Fruit fly (Drosophila melanogaster): Measurements from ENCODE around the gene PGRP-LC.

- no peak for TF ChIP-seq CG8478 (optimal IDR thresholded peaks at IDR 0.05)
- TF ChIP-seq CTCF (optimal IDR thresholded peaks at IDR 0.05) = no peak
Observed at dm6 chr3L:9349314-9349733, 10.7 kb downstream of the PGRP-LC start, which contains the start of gene PGRP-LF.

Data from S2 (cell line).